Worm (Caenorhabditis elegans): ENCODE results near the gene mpk-2.

- TF ChIP-seq dao-5 (tag; optimal IDR thresholded peaks at IDR 0.05): no peak
- TF ChIP-seq him-1 (tag; optimal IDR thresholded peaks at IDR 0.05): no peak
Measured at ce11 chrII:5136296-5136767, 32.4 kb downstream of the mpk-2 start, which contains the start of gene F58A6.2.
